Fruit fly (Drosophila melanogaster) whole organism, pupa: ENCODE results near the gene Rack1.

Source experiments
- CG10348 ChIP-seq: fragments of 200-800 bp; sonication (Bioruptor generic); IDR thresholded peaks from 2 replicates; pipeline ENCODE4 v1.3.6; 2022; ENCODE audit warnings: missing biosample characterization, missing genetic modification characterization
- CG12605 ChIP-seq: fragments of 200-800 bp; sonication (Bioruptor generic); IDR thresholded peaks from 2 replicates; pipeline ENCODE4 v1.3.6; 2022; ENCODE audit warnings: missing biosample characterization, missing genetic modification characterization
- CG13204 ChIP-seq: fragments of 200-800 bp; sonication (Bioruptor generic); optimal IDR thresholded peaks from 2 replicates; lab custom pipeline; 2018; ENCODE audit warnings: missing biosample characterization, mild to moderate bottlenecking, missing genetic modification characterization, moderate library complexity
- CG14655 ChIP-seq: fragments of 200-800 bp; sonication (Bioruptor generic); optimal IDR thresholded peaks from 3 replicates; lab custom pipeline; 2017; ENCODE audit warnings: mild to moderate bottlenecking, missing biosample characterization, missing genetic modification reagents, missing genetic modification characterization
- CG15710 ChIP-seq: fragments of 200-800 bp; sonication (Bioruptor generic); optimal IDR thresholded peaks from 2 replicates; lab custom pipeline; 2018; ENCODE audit warnings: missing biosample characterization, mild to moderate bottlenecking, missing genetic modification characterization, moderate library complexity
- CG17806 ChIP-seq: fragments of 200-800 bp; sonication (Bioruptor generic); optimal IDR thresholded peaks from 2 replicates; lab custom pipeline; 2018; ENCODE audit warnings: missing biosample characterization, mild to moderate bottlenecking, missing genetic modification characterization, moderate library complexity
- CG32121 ChIP-seq: fragments of 200-800 bp; sonication (Bioruptor generic); IDR thresholded peaks from 2 replicates; pipeline ENCODE4 v1.3.6; 2022; ENCODE audit warnings: missing biosample characterization, missing genetic modification characterization
- CG34367 ChIP-seq: fragments of 200-800 bp; sonication (Bioruptor generic); optimal IDR thresholded peaks from 2 replicates; lab custom pipeline; 2018; ENCODE audit warnings: missing biosample characterization, mild to moderate bottlenecking, missing genetic modification characterization
- CG4496 ChIP-seq: fragments of 200-800 bp; sonication (Bioruptor generic); IDR thresholded peaks from 3 replicates; pipeline ENCODE4 v1.3.6; 2022; ENCODE audit warnings: missing biosample characterization, missing genetic modification characterization
- CG8159 ChIP-seq: fragments of 200-800 bp; sonication (Bioruptor generic); optimal IDR thresholded peaks from 3 replicates; lab custom pipeline; 2018; ENCODE audit warnings: missing biosample characterization, mild to moderate bottlenecking, missing genetic modification characterization, moderate library complexity
- CG8301 ChIP-seq: fragments of 200-800 bp; sonication (Bioruptor generic); optimal IDR thresholded peaks from 2 replicates; lab custom pipeline; 2018; ENCODE audit warnings: missing biosample characterization, mild to moderate bottlenecking, missing genetic modification characterization
- CG9948 ChIP-seq: fragments of 200-800 bp; sonication (Bioruptor generic); optimal IDR thresholded peaks from 2 replicates; lab custom pipeline; 2018; ENCODE audit warnings: missing biosample characterization, mild to moderate bottlenecking, missing genetic modification characterization, moderate library complexity
- D1 ChIP-seq: fragments of 200-800 bp; sonication (Bioruptor generic); optimal IDR thresholded peaks from 2 replicates; lab custom pipeline; 2018; ENCODE audit warnings: missing biosample characterization, mild to moderate bottlenecking, missing genetic modification characterization, moderate library complexity
- EcR ChIP-seq: fragments of 200-800 bp; sonication (Bioruptor generic); optimal IDR thresholded peaks from 3 replicates; lab custom pipeline; 2019; ENCODE audit warnings: missing biosample characterization, missing genetic modification characterization, mild to moderate bottlenecking, moderate library complexity, missing genetic modification reagents
- Ets98B ChIP-seq: fragments of 200-800 bp; sonication (Bioruptor generic); IDR thresholded peaks from 2 replicates; pipeline ENCODE4 v1.3.6; 2022; ENCODE audit warnings: missing biosample characterization, missing genetic modification characterization
- Pif1A ChIP-seq: fragments of 200-800 bp; sonication (Bioruptor generic); optimal IDR thresholded peaks from 3 replicates; lab custom pipeline; 2016; ENCODE audit warnings: missing biosample characterization, missing genetic modification characterization
- Pif1B ChIP-seq: fragments of 200-800 bp; sonication (Bioruptor generic); optimal IDR thresholded peaks from 3 replicates; lab custom pipeline; 2016; ENCODE audit warnings: missing biosample characterization, missing genetic modification characterization
- Snoo ChIP-seq: fragments of 200-800 bp; sonication (Bioruptor generic); optimal IDR thresholded peaks from 3 replicates; lab custom pipeline; 2017; ENCODE audit warnings: missing biosample characterization, mild to moderate bottlenecking, missing genetic modification characterization, inconsistent platforms
- fd96Ca ChIP-seq: fragments of 200-800 bp; sonication (Bioruptor generic); IDR thresholded peaks from 3 replicates; pipeline ENCODE4 v1.3.6; 2022; ENCODE audit warnings: missing biosample characterization, missing genetic modification characterization
- gl ChIP-seq: fragments of 200-800 bp; sonication (Bioruptor generic); optimal IDR thresholded peaks from 2 replicates; lab custom pipeline; 2018; ENCODE audit warnings: missing biosample characterization, mild to moderate bottlenecking, missing genetic modification characterization
- rn ChIP-seq: fragments of 200-800 bp; sonication (Bioruptor generic); IDR thresholded peaks from 2 replicates; pipeline ENCODE4 v1.3.6; 2022; ENCODE audit warnings: missing biosample characterization, missing genetic modification characterization

Rack1 gene

DNA sequence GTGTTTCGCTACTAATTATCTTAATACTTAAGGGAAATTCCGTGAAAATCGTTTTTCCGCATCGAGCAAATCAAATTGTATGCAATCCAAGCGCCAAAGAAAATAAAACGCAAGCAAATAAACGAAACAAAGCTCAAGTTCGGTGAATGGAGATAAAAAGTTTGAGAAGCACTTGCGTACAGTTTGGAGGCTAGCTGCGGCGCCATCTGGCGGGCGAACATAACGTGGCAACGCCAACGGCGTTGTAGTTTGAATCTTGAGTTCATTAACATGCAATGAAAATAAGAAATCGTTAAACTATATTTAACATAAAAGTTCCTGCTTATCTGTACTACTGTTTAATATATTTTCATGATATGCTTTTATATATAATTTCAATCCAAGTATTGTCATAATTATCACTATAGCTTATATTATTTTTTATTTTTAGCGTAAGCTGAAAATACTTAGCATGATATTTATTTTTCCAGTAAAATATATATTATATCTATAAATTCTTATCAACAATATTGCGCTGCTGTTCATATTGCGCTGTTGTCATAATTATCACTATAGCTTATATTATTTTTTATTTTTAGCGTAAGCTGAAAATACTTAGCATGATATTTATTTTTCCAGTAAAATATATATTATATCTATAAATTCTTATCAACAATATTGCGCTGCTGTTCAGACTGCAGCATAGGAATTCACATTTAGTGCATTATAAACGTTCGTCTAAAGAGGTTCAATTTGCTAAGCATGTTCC is 29.4 kb upstream of the Rack1 start, which contains the start of gene lectin-28C:
Gene lectin-28C (plus strand): TSS at position 698 of the 748 bp plus-strand sequence.
- peak; percentile 92 for TF ChIP-seq EcR (GFP tag; lab: Kevin White, UChicago)
- peak; percentile 65 for TF ChIP-seq CG4496 (GFP tag; lab: Robert Waterston, UW)
- peak; percentile 20 for TF ChIP-seq CG8159 (tag; lab: Kevin White, UChicago)

DNA sequence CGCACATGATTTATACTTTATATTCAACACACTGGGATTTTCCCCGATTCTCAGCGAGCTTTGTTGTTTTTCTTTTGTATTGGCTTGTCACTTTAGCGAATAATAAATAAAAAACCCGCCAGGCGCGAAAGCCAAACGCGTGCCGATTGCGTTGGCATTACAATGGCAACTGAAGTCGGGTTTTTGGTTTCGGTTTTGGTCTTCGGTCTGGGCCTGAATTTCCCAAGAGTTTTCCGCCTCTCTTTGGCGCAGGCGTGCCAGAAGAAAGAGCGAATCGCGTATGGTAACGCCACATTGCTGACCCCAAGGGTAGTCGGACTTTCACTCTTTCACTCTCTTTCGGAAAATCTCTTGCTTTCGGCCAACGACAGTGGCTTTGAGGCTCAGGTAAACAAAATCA is 28.0 kb upstream of the Rack1 start, which contains the start of gene CG14535:
Gene CG14535 (minus strand): TSS at position 368 of the 400 bp plus-strand sequence.
- no peak for TF ChIP-seq CG34367 (tag; lab: Kevin White, UChicago)
- no peak for TF ChIP-seq rn (GFP tag; lab: Robert Waterston, UW)
- TF ChIP-seq CG10348: no peak
- TF ChIP-seq Ets98B (GFP tag; lab: Robert Waterston, UW): peak; percentile 68
- no peak for TF ChIP-seq Snoo (tag; lab: Kevin White, UChicago)
- no peak for TF ChIP-seq Pif1B (GFP tag; lab: Kevin White, UChicago)
- 0 out of 2 replicates have a peak, but pooled peaks have one; percentile 12 for TF ChIP-seq CG12605 (GFP tag; lab: Robert Waterston, UW)
- TF ChIP-seq EcR (GFP tag; lab: Kevin White, UChicago): no peak
- no peak for TF ChIP-seq CG15710 (tag; lab: Kevin White, UChicago)
- no peak for TF ChIP-seq CG14655
- no peak for TF ChIP-seq Pif1A (GFP tag; lab: Kevin White, UChicago)
- no peak for TF ChIP-seq CG8301 (tag; lab: Kevin White, UChicago)
- no peak for TF ChIP-seq D1 (tag; lab: Kevin White, UChicago)
- TF ChIP-seq CG32121 (GFP tag; lab: Robert Waterston, UW): no peak
- 0 out of 3 replicates have a peak, but pooled peaks have one; percentile 19 for TF ChIP-seq CG4496 (GFP tag; lab: Robert Waterston, UW)
- TF ChIP-seq CG17806 (tag; lab: Kevin White, UChicago): no peak
- no peak for TF ChIP-seq gl (tag; lab: Kevin White, UChicago)
- no peak for TF ChIP-seq fd96Ca (GFP tag; lab: Robert Waterston, UW)
- TF ChIP-seq CG13204 (GFP tag; lab: Kevin White, UChicago): no peak
- TF ChIP-seq CG9948: no peak
- no peak for TF ChIP-seq CG8159 (tag; lab: Kevin White, UChicago)
- TF ChIP-seq, all 21 proteins: peak for 3

DNA sequence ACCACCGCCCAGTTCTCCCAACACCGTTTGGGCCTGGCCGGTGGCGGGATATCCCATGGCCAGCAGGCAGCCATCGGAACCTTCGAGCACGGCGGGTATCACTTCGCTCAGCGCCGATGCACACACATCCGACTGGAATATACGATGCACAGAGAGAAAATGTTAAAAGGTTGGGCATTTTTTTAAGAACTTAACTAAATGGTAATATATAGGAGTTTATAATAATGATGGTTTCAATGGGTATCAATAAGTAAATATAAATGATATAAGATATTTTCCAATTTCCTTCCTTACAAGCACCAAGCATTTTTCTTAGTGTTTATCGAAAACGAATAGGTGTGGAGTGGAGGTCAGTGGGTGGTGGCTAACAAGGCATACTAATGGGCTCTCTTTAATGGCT is 24.5 kb upstream of the Rack1 start:
- TF ChIP-seq rn (GFP tag; lab: Robert Waterston, UW): no peak
- no peak for TF ChIP-seq CG10348
- no peak for TF ChIP-seq CG9948
- TF ChIP-seq CG8301 (tag; lab: Kevin White, UChicago): no peak
- no peak for TF ChIP-seq gl (tag; lab: Kevin White, UChicago)
- TF ChIP-seq Ets98B (GFP tag; lab: Robert Waterston, UW): no peak
- no peak for TF ChIP-seq D1 (tag; lab: Kevin White, UChicago)
- TF ChIP-seq CG13204 (GFP tag; lab: Kevin White, UChicago): no peak
- TF ChIP-seq EcR (GFP tag; lab: Kevin White, UChicago): no peak
- no peak for TF ChIP-seq CG34367 (tag; lab: Kevin White, UChicago)
- no peak for TF ChIP-seq Pif1A (GFP tag; lab: Kevin White, UChicago)
- peak; percentile 2 for TF ChIP-seq CG17806 (tag; lab: Kevin White, UChicago)
- TF ChIP-seq CG15710 (tag; lab: Kevin White, UChicago): no peak
- TF ChIP-seq CG8159 (tag; lab: Kevin White, UChicago): peak; percentile 0
- TF ChIP-seq CG14655: peak; percentile 9

DNA sequence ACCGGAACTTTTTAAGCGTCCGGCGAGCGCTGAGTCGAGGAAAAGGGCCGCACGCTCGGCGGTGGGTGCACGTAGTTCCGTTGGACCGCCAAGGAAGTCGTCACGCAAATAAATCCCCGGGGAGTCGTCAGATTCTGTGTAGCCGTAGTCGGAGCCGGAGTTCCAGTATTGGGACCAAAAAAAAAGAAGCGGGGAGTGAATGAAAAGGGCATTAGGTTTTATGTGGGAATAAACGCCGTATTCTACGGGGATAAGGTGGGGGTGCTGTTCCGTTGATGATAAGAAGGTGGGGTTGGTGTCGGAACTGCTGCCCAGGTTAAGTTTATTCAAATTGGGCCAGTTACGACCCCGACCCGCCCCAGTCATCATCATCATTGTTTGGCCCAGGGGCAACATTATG is 23.3 kb upstream of the Rack1 start:
- TF ChIP-seq rn (GFP tag; lab: Robert Waterston, UW) (no peak), CG8301 (tag; lab: Kevin White, UChicago) (no peak), CG15710 (tag; lab: Kevin White, UChicago) (no peak), Pif1B (GFP tag; lab: Kevin White, UChicago) (no peak), Ets98B (GFP tag; lab: Robert Waterston, UW) (no peak), CG12605 (GFP tag; lab: Robert Waterston, UW) (no peak), EcR (GFP tag; lab: Kevin White, UChicago) (no peak), CG8159 (tag; lab: Kevin White, UChicago) (no peak), Pif1A (GFP tag; lab: Kevin White, UChicago) (no peak), CG17806 (tag; lab: Kevin White, UChicago) (no peak), CG9948 (no peak), fd96Ca (GFP tag; lab: Robert Waterston, UW) (no peak), gl (tag; lab: Kevin White, UChicago) (no peak), D1 (tag; lab: Kevin White, UChicago) (no peak), CG32121 (GFP tag; lab: Robert Waterston, UW) (no peak), CG14655 (no peak), CG34367 (tag; lab: Kevin White, UChicago) (no peak)

DNA sequence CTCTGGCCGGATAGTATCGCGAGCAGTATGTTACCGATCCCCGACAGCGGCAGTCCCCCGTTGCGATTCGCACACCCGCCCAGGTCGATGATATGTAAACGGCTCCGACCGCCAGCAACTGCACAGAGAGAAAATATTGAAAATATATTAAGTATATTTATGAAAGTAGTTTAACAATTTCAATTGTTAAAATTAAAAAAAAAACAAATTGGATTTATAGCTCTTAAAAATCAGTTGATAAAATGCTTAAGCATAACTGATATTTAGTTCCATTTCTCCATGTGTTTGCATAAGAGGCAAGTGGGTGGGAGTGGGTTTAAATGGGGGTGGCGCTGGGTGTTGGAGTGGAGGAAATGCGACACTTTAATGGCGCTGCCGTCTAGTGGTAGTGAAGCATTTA is 22.4 kb upstream of the Rack1 start:
- peak; percentile 12 for TF ChIP-seq CG14655
- no peak for TF ChIP-seq CG17806 (tag; lab: Kevin White, UChicago)
- no peak for TF ChIP-seq CG12605 (GFP tag; lab: Robert Waterston, UW)
- TF ChIP-seq CG10348: no peak
- no peak for TF ChIP-seq CG4496 (GFP tag; lab: Robert Waterston, UW)
- TF ChIP-seq CG8159 (tag; lab: Kevin White, UChicago): peak; percentile 20
- TF ChIP-seq CG34367 (tag; lab: Kevin White, UChicago): no peak
- TF ChIP-seq CG9948: no peak
- TF ChIP-seq EcR (GFP tag; lab: Kevin White, UChicago): no peak
- TF ChIP-seq fd96Ca (GFP tag; lab: Robert Waterston, UW): no peak
- TF ChIP-seq D1 (tag; lab: Kevin White, UChicago): no peak
- no peak for TF ChIP-seq gl (tag; lab: Kevin White, UChicago)
- TF ChIP-seq CG32121 (GFP tag; lab: Robert Waterston, UW): 0 out of 2 replicates have a peak, but pooled peaks have one; percentile 15
- no peak for TF ChIP-seq CG8301 (tag; lab: Kevin White, UChicago)
